Fruit fly (Drosophila melanogaster): Measurements from ENCODE around the gene CG8236.

Gene CG8236

DNA sequence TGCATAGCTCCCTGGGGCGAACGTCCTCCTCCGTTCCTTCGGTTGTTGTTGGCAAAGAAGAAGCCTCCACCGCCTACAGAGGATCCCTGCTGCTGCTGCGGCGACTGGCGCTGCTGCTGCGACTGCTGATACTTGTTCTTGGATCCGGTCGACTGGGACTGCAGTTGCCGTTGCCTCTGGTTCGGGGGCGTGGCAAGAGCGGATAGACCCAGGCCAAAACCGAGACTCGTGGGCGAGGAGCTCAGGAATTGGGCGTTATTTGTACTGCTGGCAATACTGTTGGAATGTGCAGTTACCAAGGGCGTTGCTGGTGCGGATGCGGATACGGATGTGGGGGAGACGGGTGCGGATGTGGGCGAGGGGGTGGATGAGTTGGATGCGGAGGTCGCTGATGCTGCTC, 49.0 kb downstream of the CG8236 start:
- no peak for TF ChIP-seq noc (tag; optimal IDR thresholded peaks at IDR 0.05)

dm6 chr3R:8819551-8820057, 50.4 kb downstream of the CG8236 start:
- TF ChIP-seq noc (tag; optimal IDR thresholded peaks at IDR 0.05): peak; percentile 22

dm6 chr3R:8820428-8820912, 51.3 kb downstream of the CG8236 start, which contains the start of gene aqz:
aqz (minus strand) TSS chr3R:8820682.
- peak; percentile 57 for TF ChIP-seq noc (tag; optimal IDR thresholded peaks at IDR 0.05)
